Worm (Caenorhabditis elegans): Measurements from ENCODE around the gene F21D12.3.

The F21D12.3 gene

ce11 chrII:7357176-7357575 is 33.4 kb upstream of the F21D12.3 start:
- TF ChIP-seq unc-62 (GFP tag; optimal IDR thresholded peaks at IDR 0.05): peak; percentile 79
- TF ChIP-seq lin-13 (tag; optimal IDR thresholded peaks at IDR 0.05): no peak
- TF ChIP-seq hlh-1 (tag; optimal IDR thresholded peaks at IDR 0.05): peak; percentile 70
- no peak for TF ChIP-seq mls-2 (tag; optimal IDR thresholded peaks at IDR 0.05)

- TF ChIP-seq nhr-2 (tag; optimal IDR thresholded peaks at IDR 0.05): no peak
- peak; percentile 30 for TF ChIP-seq lsy-2 (tag; optimal IDR thresholded peaks at IDR 0.05)
Observed at ce11 chrII:7356773-7357172, 32.9 kb upstream of the F21D12.3 start.

ce11 chrII:7356326-7356725 is 32.5 kb upstream of the F21D12.3 start, which contains the start of gene haf-2:
Gene haf-2, minus strand, starts transcription at chrII:7356426.
- no peak for TF ChIP-seq mep-1 (tag; optimal IDR thresholded peaks at IDR 0.05)
- TF ChIP-seq hlh-1 (tag; optimal IDR thresholded peaks at IDR 0.05): no peak
- TF ChIP-seq sem-2 (GFP tag; optimal IDR thresholded peaks at IDR 0.05): no peak
- no peak for TF ChIP-seq sptf-1 (tag; optimal IDR thresholded peaks at IDR 0.05)
- TF ChIP-seq lin-13 (tag; optimal IDR thresholded peaks at IDR 0.05): no peak
- no peak for TF ChIP-seq cnd-1 (tag; optimal IDR thresholded peaks at IDR 0.05)
- TF ChIP-seq nhr-2 (tag; optimal IDR thresholded peaks at IDR 0.05): no peak
- TF ChIP-seq tbx-8 (GFP tag; optimal IDR thresholded peaks at IDR 0.05): no peak
- no peak for TF ChIP-seq lsy-2 (tag; optimal IDR thresholded peaks at IDR 0.05)
- no peak for TF ChIP-seq elt-3 (tag; optimal IDR thresholded peaks at IDR 0.05)
- TF ChIP-seq ztf-11 (tag; optimal IDR thresholded peaks at IDR 0.05): no peak
- no peak for TF ChIP-seq nhr-12 (tag; optimal IDR thresholded peaks at IDR 0.05)
- TF ChIP-seq unc-62 (GFP tag; optimal IDR thresholded peaks at IDR 0.05): no peak
- TF ChIP-seq zip-8 (tag; optimal IDR thresholded peaks at IDR 0.05): no peak
- TF ChIP-seq elt-1 (tag; optimal IDR thresholded peaks at IDR 0.05; ENCODE audit: borderline replicate concordance, insufficient read depth): no peak
- TF ChIP-seq mls-2 (tag; optimal IDR thresholded peaks at IDR 0.05): no peak
- TF ChIP-seq unc-120 (tag; optimal IDR thresholded peaks at IDR 0.05; ENCODE audit: poor library complexity, severe bottlenecking): no peak
- no peak for TF ChIP-seq drap-1 (GFP tag; optimal IDR thresholded peaks at IDR 0.05)

ce11 chrII:7353027-7353426 is 29.2 kb upstream of the F21D12.3 start:
- TF ChIP-seq unc-62 (GFP tag; optimal IDR thresholded peaks at IDR 0.05): no peak
- TF ChIP-seq snpc-4 (tag; optimal IDR thresholded peaks at IDR 0.05): no peak
- no peak for TF ChIP-seq mep-1 (tag; optimal IDR thresholded peaks at IDR 0.05)
- no peak for TF ChIP-seq ztf-11 (tag; optimal IDR thresholded peaks at IDR 0.05)
- no peak for TF ChIP-seq elt-3 (tag; optimal IDR thresholded peaks at IDR 0.05)
- no peak for TF ChIP-seq nhr-76 (tag; optimal IDR thresholded peaks at IDR 0.05)
- no peak for TF ChIP-seq pha-4 (tag; optimal IDR thresholded peaks at IDR 0.05)
- TF ChIP-seq sptf-1 (tag; optimal IDR thresholded peaks at IDR 0.05): no peak
- TF ChIP-seq mab-5 (tag; optimal IDR thresholded peaks at IDR 0.05): no peak
- no peak for TF ChIP-seq M03D4.4 (tag; optimal IDR thresholded peaks at IDR 0.05)
- no peak for TF ChIP-seq elt-1 (tag; optimal IDR thresholded peaks at IDR 0.05; ENCODE audit: borderline replicate concordance, insufficient read depth)
- no peak for TF ChIP-seq ceh-39 (tag; optimal IDR thresholded peaks at IDR 0.05)
- no peak for TF ChIP-seq cnd-1 (tag; optimal IDR thresholded peaks at IDR 0.05)
- no peak for TF ChIP-seq ham-2 (GFP tag; optimal IDR thresholded peaks at IDR 0.05)
- no peak for TF ChIP-seq zip-8 (tag; optimal IDR thresholded peaks at IDR 0.05)
- TF ChIP-seq mls-2 (tag; optimal IDR thresholded peaks at IDR 0.05): no peak
- TF ChIP-seq tbx-8 (GFP tag; optimal IDR thresholded peaks at IDR 0.05): no peak
- no peak for TF ChIP-seq unc-39 (tag; optimal IDR thresholded peaks at IDR 0.05)

ce11 chrII:7352507-7352906 is 28.7 kb upstream of the F21D12.3 start, which contains the start of gene hsp-4:
Gene hsp-4, minus strand, starts transcription at chrII:7352645.
- no peak for TF ChIP-seq sem-2 (GFP tag; optimal IDR thresholded peaks at IDR 0.05)
- TF ChIP-seq tbx-8 (GFP tag; optimal IDR thresholded peaks at IDR 0.05): no peak
- TF ChIP-seq nhr-76 (tag; optimal IDR thresholded peaks at IDR 0.05): no peak
- TF ChIP-seq nhr-2 (tag; optimal IDR thresholded peaks at IDR 0.05): peak; percentile 10

- TF ChIP-seq nhr-76 (tag; optimal IDR thresholded peaks at IDR 0.05): no peak
- no peak for TF ChIP-seq nhr-12 (tag; optimal IDR thresholded peaks at IDR 0.05)
- TF ChIP-seq zip-8 (tag; optimal IDR thresholded peaks at IDR 0.05): no peak
- no peak for TF ChIP-seq unc-39 (tag; optimal IDR thresholded peaks at IDR 0.05)
- no peak for TF ChIP-seq blmp-1 (tag; optimal IDR thresholded peaks at IDR 0.05)
- TF ChIP-seq hlh-1 (tag; optimal IDR thresholded peaks at IDR 0.05): no peak
- no peak for TF ChIP-seq nhr-2 (tag; optimal IDR thresholded peaks at IDR 0.05)
- TF ChIP-seq elt-1 (tag; optimal IDR thresholded peaks at IDR 0.05; ENCODE audit: borderline replicate concordance, insufficient read depth): no peak
- TF ChIP-seq unc-120 (tag; optimal IDR thresholded peaks at IDR 0.05; ENCODE audit: poor library complexity, severe bottlenecking): no peak
- no peak for TF ChIP-seq ceh-83 (GFP tag; optimal IDR thresholded peaks at IDR 0.05)
Observed at ce11 chrII:7348063-7348462, 24.2 kb upstream of the F21D12.3 start.
